Fruit fly (Drosophila melanogaster) whole organism, wandering third instar larva: ENCODE data around the gene Tig.

Experiments used
- Abd-B ChIP-seq: fragments of >200 bp; optimal IDR thresholded peaks from 2 replicates; lab custom pipeline; 2017; ENCODE audit warnings: missing biosample characterization, missing genetic modification characterization
- CG32264 ChIP-seq: fragments of 200-800 bp; sonication (Bioruptor generic); optimal IDR thresholded peaks from 2 replicates; lab custom pipeline; 2016; ENCODE audit warnings: missing biosample characterization, missing genetic modification characterization
- CG9705 ChIP-seq: fragments of 200-800 bp; sonication (Bioruptor generic); optimal IDR thresholded peaks from 2 replicates; lab custom pipeline; 2018; ENCODE audit warnings: missing biosample characterization, mild to moderate bottlenecking, missing genetic modification characterization
- CrebA ChIP-seq: fragments of 200-800 bp; sonication (Bioruptor generic); optimal IDR thresholded peaks from 2 replicates; lab custom pipeline; 2016; ENCODE audit warnings: missing biosample characterization, mild to moderate bottlenecking, missing genetic modification characterization, borderline replicate concordance
- Dfd ChIP-seq: fragments of >200 bp; optimal IDR thresholded peaks from 2 replicates; lab custom pipeline; 2017; ENCODE audit warnings: missing biosample characterization, missing genetic modification characterization
- Dif ChIP-seq: fragments of 200-275, 200-300 bp; sonication (Bioruptor generic); optimal IDR thresholded peaks from 2 replicates; lab custom pipeline; 2018; ENCODE audit warnings: missing biosample characterization, missing genetic modification characterization; ENCODE audit not compliant: partially characterized antibody
- GATAd ChIP-seq: sonication (Bioruptor generic); optimal IDR thresholded peaks from 2 replicates; lab custom pipeline; 2016; ENCODE audit warnings: missing biosample characterization, missing genetic modification characterization
- HLH106 ChIP-seq: fragments of 200-800 bp; optimal IDR thresholded peaks from 3 replicates; lab custom pipeline; 2019; ENCODE audit warnings: missing biosample characterization, mild to moderate bottlenecking, missing genetic modification characterization, moderate library complexity
- Hnf4 ChIP-seq: fragments of 200-800 bp; sonication (Bioruptor generic); optimal IDR thresholded peaks from 2 replicates; lab custom pipeline; 2016; ENCODE audit warnings: missing biosample characterization, mild to moderate bottlenecking, missing genetic modification characterization
- Hr78 ChIP-seq: fragments of >200 bp; optimal IDR thresholded peaks from 2 replicates; lab custom pipeline; 2017; ENCODE audit warnings: missing biosample characterization, missing genetic modification characterization
- Hr83 ChIP-seq: fragments of 200-300 bp; sonication (Bioruptor generic); optimal IDR thresholded peaks from 2 replicates; lab custom pipeline; 2016; ENCODE audit warnings: missing biosample characterization, mild to moderate bottlenecking, missing genetic modification characterization, moderate library complexity; ENCODE audit not compliant: poor library complexity, severe bottlenecking
- Jra ChIP-seq: sonication (Bioruptor generic); optimal IDR thresholded peaks from 2 replicates; lab custom pipeline; 2016; ENCODE audit warnings: missing biosample characterization, missing genetic modification characterization
- Mio ChIP-seq: sonication (Bioruptor generic); optimal IDR thresholded peaks from 2 replicates; lab custom pipeline; 2016; ENCODE audit warnings: missing biosample characterization, missing genetic modification characterization
- Myc ChIP-seq: fragments of >200 bp; optimal IDR thresholded peaks from 2 replicates; lab custom pipeline; 2017
- N ChIP-seq: fragments of >200 bp; optimal IDR thresholded peaks from 2 replicates; lab custom pipeline; 2018; ENCODE audit warnings: missing biosample characterization, missing external identifiers, missing genetic modification characterization
- OdsH ChIP-seq: fragments of 200-800 bp; sonication (Bioruptor generic); optimal IDR thresholded peaks from 2 replicates; lab custom pipeline; 2016; ENCODE audit warnings: missing biosample characterization, mild to moderate bottlenecking, missing genetic modification characterization
- Rel ChIP-seq, 2 experiments: fragments of 200-800 bp; sonication (Bioruptor generic) in 1 of 2; optimal IDR thresholded peaks; 2 replicates in 1 of 2; 3 replicates in 1 of 2; lab custom pipeline; 2016 to 2019; ENCODE audit warnings: mild to moderate bottlenecking in 2 of 2, missing biosample characterization in 2 of 2, missing genetic modification characterization in 2 of 2, moderate library complexity in 1 of 2
- Sp1 ChIP-seq: fragments of 200-800 bp; sonication (Bioruptor generic); optimal IDR thresholded peaks from 3 replicates; lab custom pipeline; 2019; ENCODE audit warnings: missing biosample characterization, mild to moderate bottlenecking, missing genetic modification characterization, moderate library complexity
- Vsx2 ChIP-seq: fragments of 200-300, 225-300 bp; sonication (Bioruptor generic); optimal IDR thresholded peaks from 2 replicates; lab custom pipeline; 2018; ENCODE audit warnings: missing biosample characterization, missing genetic modification characterization; ENCODE audit not compliant: partially characterized antibody
- br ChIP-seq: fragments of 200-800 bp; sonication (Bioruptor generic); optimal IDR thresholded peaks from 2 replicates; lab custom pipeline; 2016; ENCODE audit warnings: missing biosample characterization, missing genetic modification characterization
- brk ChIP-seq: fragments of 200-800 bp; sonication (Bioruptor generic); optimal IDR thresholded peaks from 2 replicates; lab custom pipeline; 2016; ENCODE audit warnings: missing biosample characterization, mild to moderate bottlenecking, missing genetic modification characterization
- dl ChIP-seq, 2 experiments: fragments of 175-275, 200-275 bp in 1 of 2; fragments of 200-275 bp in 1 of 2; sonication (Bioruptor generic); optimal IDR thresholded peaks; lab custom pipeline; 2018; ENCODE audit warnings: mild to moderate bottlenecking in 2 of 2, missing biosample characterization in 2 of 2, missing genetic modification characterization in 2 of 2, moderate library complexity in 2 of 2; ENCODE audit not compliant: partially characterized antibody in 2 of 2, insufficient read depth in 1 of 2
- dmrt93B ChIP-seq: fragments of 200-800 bp; sonication (Bioruptor generic); optimal IDR thresholded peaks from 2 replicates; lab custom pipeline; 2018; ENCODE audit warnings: missing biosample characterization, mild to moderate bottlenecking, missing genetic modification characterization
- dsf ChIP-seq: sonication (Bioruptor generic); optimal IDR thresholded peaks from 2 replicates; lab custom pipeline; 2016; ENCODE audit warnings: missing biosample characterization, missing genetic modification characterization, borderline replicate concordance
- ey ChIP-seq: fragments of 200-800 bp; sonication (Bioruptor generic); optimal IDR thresholded peaks from 2 replicates; lab custom pipeline; 2016; ENCODE audit warnings: missing biosample characterization, missing genetic modification characterization
- foxo ChIP-seq, 2 experiments: fragments of 200-800 bp; sonication (Bioruptor generic); optimal IDR thresholded peaks; 2 replicates in 1 of 2; 3 replicates in 1 of 2; lab custom pipeline; 2016 to 2017; ENCODE audit warnings: missing biosample characterization in 2 of 2, missing genetic modification characterization in 2 of 2
- fru ChIP-seq: fragments of 200-800 bp; sonication (Bioruptor generic); optimal IDR thresholded peaks from 3 replicates; lab custom pipeline; 2016; ENCODE audit warnings: missing biosample characterization, mild to moderate bottlenecking, missing genetic modification characterization
- h ChIP-seq: fragments of 200-800 bp; sonication (Bioruptor generic); optimal IDR thresholded peaks from 3 replicates; lab custom pipeline; 2016; ENCODE audit warnings: missing biosample characterization, mild to moderate bottlenecking, missing genetic modification characterization
- jim ChIP-seq: fragments of 175-275, 200-325 bp; sonication (Bioruptor generic); optimal IDR thresholded peaks from 2 replicates; lab custom pipeline; 2016; ENCODE audit warnings: missing biosample characterization, mild to moderate bottlenecking, missing genetic modification characterization
- lola ChIP-seq: fragments of >200 bp; optimal IDR thresholded peaks from 2 replicates; lab custom pipeline; 2017; ENCODE audit warnings: missing biosample characterization, missing genetic modification characterization
- pan ChIP-seq: fragments of >200 bp; optimal IDR thresholded peaks from 2 replicates; lab custom pipeline; 2017
- psq ChIP-seq: fragments of 200-800 bp; sonication (Bioruptor generic); optimal IDR thresholded peaks from 3 replicates; lab custom pipeline; 2017; ENCODE audit warnings: missing biosample characterization, mild to moderate bottlenecking, missing genetic modification characterization, moderate library complexity
- rgr ChIP-seq: fragments of 200-800 bp; sonication (Bioruptor generic); optimal IDR thresholded peaks from 3 replicates; lab custom pipeline; 2016; ENCODE audit warnings: missing biosample characterization, mild to moderate bottlenecking, missing genetic modification characterization
- sage ChIP-seq: fragments of 200-800 bp; sonication (Bioruptor generic); optimal IDR thresholded peaks from 2 replicates; lab custom pipeline; 2016; ENCODE audit warnings: missing biosample characterization, mild to moderate bottlenecking, missing genetic modification characterization
- sv ChIP-seq: fragments of 200-800 bp; sonication (Bioruptor generic); optimal IDR thresholded peaks from 3 replicates; lab custom pipeline; 2016; ENCODE audit warnings: missing biosample characterization, missing genetic modification characterization
- tai ChIP-seq: sonication (Bioruptor generic); optimal IDR thresholded peaks from 2 replicates; lab custom pipeline; 2016; ENCODE audit warnings: missing biosample characterization, missing genetic modification characterization
- usp ChIP-seq: fragments of >200 bp; optimal IDR thresholded peaks from 2 replicates; lab custom pipeline; 2017; ENCODE audit warnings: missing biosample characterization, missing genetic modification characterization
- woc ChIP-seq: sonication (Bioruptor generic); optimal IDR thresholded peaks from 2 replicates; lab custom pipeline; 2016; ENCODE audit warnings: missing biosample characterization, mild to moderate bottlenecking, missing genetic modification characterization

Gene Tig

DNA sequence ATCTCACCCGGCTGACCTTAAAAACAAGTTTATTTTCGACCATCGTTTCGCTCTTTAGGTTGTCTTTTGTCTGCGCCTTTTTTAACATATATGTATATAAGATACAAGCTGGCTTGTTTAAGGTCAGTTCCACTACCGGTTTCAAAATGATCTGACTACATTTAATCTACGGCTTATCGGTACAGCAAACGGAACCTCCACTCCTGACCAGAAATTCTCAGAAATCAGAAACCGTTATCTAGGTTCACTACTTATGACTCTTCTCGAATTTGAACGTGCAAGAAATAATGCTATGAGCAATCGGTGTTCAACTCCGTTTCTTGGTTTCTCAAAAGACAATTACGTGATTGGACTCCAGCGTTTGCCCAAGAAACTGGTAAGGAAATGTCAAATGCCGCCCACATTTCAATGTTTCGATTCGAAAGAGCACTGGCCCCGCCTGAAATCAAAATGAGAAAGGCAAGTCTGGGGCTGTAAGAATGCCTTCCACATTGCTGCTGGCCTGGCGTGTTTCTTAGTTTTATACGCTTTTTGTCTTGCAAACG is 47.1 kb upstream of the Tig start:
- TF ChIP-seq Vsx2 (GFP tag; lab: Kevin White, UChicago) (no peak), rgr (GFP tag; lab: Kevin White, UChicago) (no peak), CG9705 (no peak)
- TF ChIP-seq, all 38 proteins: peak for 0

DNA sequence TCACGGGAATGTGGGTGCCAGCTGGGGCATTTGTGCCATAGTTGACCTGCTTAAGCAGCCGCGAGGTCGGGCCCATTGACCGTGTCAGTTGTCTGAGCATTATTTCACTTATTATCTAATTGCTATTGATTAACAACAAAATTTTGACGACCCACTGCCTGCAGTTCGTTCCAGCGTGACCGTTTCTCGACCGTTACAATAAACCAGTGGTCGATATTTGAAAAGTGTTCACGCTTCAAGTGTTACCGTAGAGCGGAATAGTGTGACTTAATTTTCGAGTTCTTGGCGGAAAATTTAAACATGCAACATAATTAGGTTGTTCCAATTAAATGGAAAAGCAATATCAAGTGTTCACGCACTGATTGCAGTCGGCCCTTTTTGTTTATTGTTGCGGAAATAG is 44.4 kb upstream of the Tig start, which contains the start of gene HemK1:
HemK1 (minus strand) TSS at position 190 of the 400 bp plus-strand sequence.
- TF ChIP-seq h = peak; percentile 8
- no peak for TF ChIP-seq dsf (GFP tag; lab: Kevin White, UChicago)
- no peak for TF ChIP-seq lola (GFP tag; lab: Kevin White, UChicago)
- no peak for TF ChIP-seq Rel (GFP tag; optimal IDR thresholded peaks at IDR 0.05; lab: Kevin White, UChicago)
- peak; percentile 0 for TF ChIP-seq Rel (tag; optimal IDR thresholded peaks at IDR 0.05; lab: Kevin White, UChicago)
- peak; percentile 28 for TF ChIP-seq rgr (GFP tag; lab: Kevin White, UChicago)

DNA sequence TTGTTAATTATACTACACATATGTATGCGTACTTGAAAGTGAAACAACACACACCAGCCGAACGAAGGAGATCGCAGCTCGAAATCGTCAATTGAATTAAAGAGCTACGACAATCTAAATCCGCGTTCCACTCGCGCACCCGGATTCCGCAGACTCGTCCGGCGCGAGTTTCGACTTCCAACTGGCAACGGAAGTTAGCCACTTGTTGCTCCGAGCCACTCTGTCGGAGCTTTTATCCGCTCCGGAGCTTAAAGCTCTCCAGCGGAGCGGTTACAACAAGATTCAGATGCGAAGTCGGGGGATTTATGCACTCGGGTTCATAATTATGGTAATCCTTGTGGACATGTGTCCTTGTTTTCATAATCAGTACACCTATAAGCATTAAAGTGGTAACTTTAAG is 42.4 kb upstream of the Tig start, which contains the start of gene Rchy1:
Rchy1 (minus strand) TSS at position 173 of the 400 bp plus-strand sequence.
- TF ChIP-seq Myc (no peak), sv (GFP tag; lab: Kevin White, UChicago) (no peak), Rel (GFP tag; optimal IDR thresholded peaks at IDR 0.05; lab: Kevin White, UChicago) (no peak), Rel (tag; optimal IDR thresholded peaks at IDR 0.05; lab: Kevin White, UChicago) (peak; percentile 79), Hr83 (GFP tag; lab: Kevin White, UChicago) (peak; percentile 45), rgr (GFP tag; lab: Kevin White, UChicago) (peak; percentile 49), h (peak; percentile 35)

DNA sequence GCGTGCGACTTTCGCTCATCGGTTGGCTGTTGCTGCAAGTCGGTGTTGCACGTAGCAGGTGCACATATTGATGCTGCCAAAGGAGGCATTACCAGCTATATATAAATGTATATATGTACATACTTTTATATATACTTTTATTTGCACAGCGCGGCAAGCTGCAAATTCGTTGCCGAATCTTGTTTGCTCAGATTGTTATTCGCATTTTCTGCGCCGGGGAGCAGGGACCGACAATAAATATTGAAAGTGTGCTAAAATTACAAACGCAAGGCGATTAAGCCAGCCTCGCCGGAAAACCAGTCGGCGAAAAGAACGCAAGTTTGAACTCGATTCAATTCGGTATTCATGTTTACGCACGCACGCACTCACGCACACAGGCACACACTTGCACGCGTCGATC is 41.7 kb upstream of the Tig start:
- peak; percentile 34 for TF ChIP-seq Sp1
- TF ChIP-seq sv (GFP tag; lab: Kevin White, UChicago) = no peak
- TF ChIP-seq Jra (GFP tag; lab: Kevin White, UChicago) = no peak
- TF ChIP-seq OdsH (GFP tag; lab: Kevin White, UChicago) = peak; percentile 51
- TF ChIP-seq Hr78 (GFP tag; lab: Kevin White, UChicago) = no peak
- no peak for TF ChIP-seq usp (GFP tag; lab: Kevin White, UChicago)
- no peak for TF ChIP-seq pan (lab: Kevin White, UChicago)
- TF ChIP-seq N (GFP tag; lab: Kevin White, UChicago) = no peak
- no peak for TF ChIP-seq Abd-B (GFP tag; lab: Kevin White, UChicago)
- TF ChIP-seq jim (GFP tag; lab: Kevin White, UChicago) = no peak
- TF ChIP-seq Hr83 (GFP tag; lab: Kevin White, UChicago) = peak; percentile 65
- no peak for TF ChIP-seq woc (GFP tag; lab: Kevin White, UChicago)
- TF ChIP-seq dsf (GFP tag; lab: Kevin White, UChicago) = no peak
- TF ChIP-seq Vsx2 (GFP tag; lab: Kevin White, UChicago) = no peak
- TF ChIP-seq fru (GFP tag; lab: Kevin White, UChicago) = no peak
- TF ChIP-seq dl (GFP tag; optimal IDR thresholded peaks at IDR 0.05; lab: Kevin White, UChicago; ENCODE audit: insufficient read depth in 1 of 2, partially characterized antibody in 2 of 2) = no peak
- TF ChIP-seq ey (GFP tag; lab: Kevin White, UChicago) = no peak
- no peak for TF ChIP-seq CrebA
- no peak for TF ChIP-seq Hnf4
- TF ChIP-seq tai = no peak
- peak; percentile 27 for TF ChIP-seq CG9705
- TF ChIP-seq foxo (GFP tag; optimal IDR thresholded peaks at IDR 0.05; lab: Kevin White, UChicago) = no peak
- no peak for TF ChIP-seq Myc
- no peak for TF ChIP-seq lola (GFP tag; lab: Kevin White, UChicago)
- TF ChIP-seq br (GFP tag; lab: Kevin White, UChicago) = peak; percentile 18
- TF ChIP-seq GATAd = no peak
- TF ChIP-seq HLH106 (tag; lab: Kevin White, UChicago) = peak; percentile 16
- TF ChIP-seq sage (GFP tag; lab: Kevin White, UChicago) = no peak
- peak; percentile 51 for TF ChIP-seq h
- no peak for TF ChIP-seq Dfd (GFP tag; lab: Kevin White, UChicago)
- no peak for TF ChIP-seq psq (GFP tag; lab: Kevin White, UChicago)
- peak; percentile 41 for TF ChIP-seq rgr (GFP tag; lab: Kevin White, UChicago)
- no peak for TF ChIP-seq Dif
- TF ChIP-seq Mio (GFP tag; lab: Kevin White, UChicago) = no peak
- TF ChIP-seq dmrt93B (GFP tag; lab: Kevin White, UChicago) = no peak
- TF ChIP-seq Rel (GFP tag; optimal IDR thresholded peaks at IDR 0.05; lab: Kevin White, UChicago) = no peak
- no peak for TF ChIP-seq Rel (tag; optimal IDR thresholded peaks at IDR 0.05; lab: Kevin White, UChicago)
- peak; percentile 30 for TF ChIP-seq brk
- TF ChIP-seq CG32264 = no peak
